Fruit fly (Drosophila melanogaster) Kc167 (cell line): ENCODE data around the gene CG3168.

Experiments
- Myc ChIP-seq: fragments of >200 bp; optimal IDR thresholded peaks from 2 replicates; lab custom pipeline; 2017; ENCODE audit warnings: missing external identifiers
- Sin3A ChIP-seq: fragments of >200 bp; optimal IDR thresholded peaks from 2 replicates; lab custom pipeline; 2018; ENCODE audit warnings: missing external identifiers
- h ChIP-seq: fragments of >200 bp; optimal IDR thresholded peaks from 3 replicates; lab custom pipeline; 2018; ENCODE audit warnings: missing external identifiers
- insv ChIP-seq: fragments of >200 bp; optimal IDR thresholded peaks from 3 replicates; lab custom pipeline; 2018; ENCODE audit warnings: missing external identifiers
- psq ChIP-seq: fragments of >200 bp; optimal IDR thresholded peaks from 2 replicates; lab custom pipeline; 2017; ENCODE audit warnings: missing external identifiers
- ttk ChIP-seq: sonication (Bioruptor generic); optimal IDR thresholded peaks from 2 replicates; lab custom pipeline; 2017; ENCODE audit warnings: missing external identifiers

- no peak for TF ChIP-seq Myc
- no peak for TF ChIP-seq ttk (lab: Kevin White, UChicago)
- no peak for TF ChIP-seq Sin3A
- no peak for TF ChIP-seq psq (lab: Kevin White, UChicago)
- no peak for TF ChIP-seq insv (lab: Kevin White, UChicago)
- no peak for TF ChIP-seq h
Measured at dm6 chrX:6710665-6711064, 29.1 kb downstream of the CG3168 start.
